Worm (Caenorhabditis elegans) whole organism, late embryonic: Measurements from ENCODE around the gene srx-105.

Experiments used
- C08G9.2 ChIP-seq: sonication (generic microtip); optimal IDR thresholded peaks from 2 replicates; lab custom pipeline; 2016; ENCODE audit warnings: mild to moderate bottlenecking, missing genetic modification characterization, moderate library complexity, missing compliant biosample characterization
- C38D4.7 ChIP-seq: fragments of 200-800 bp; sonication (Bioruptor generic); optimal IDR thresholded peaks from 2 replicates; lab custom pipeline; 2018; ENCODE audit warnings: mild to moderate bottlenecking, missing genetic modification characterization, moderate library complexity, missing compliant biosample characterization
- K02D7.2 ChIP-seq: sonication (generic microtip); optimal IDR thresholded peaks from 2 replicates; lab custom pipeline; 2017; ENCODE audit warnings: mild to moderate bottlenecking, missing genetic modification characterization, missing compliant biosample characterization
- K09A11.1 ChIP-seq: sonication (generic microtip); optimal IDR thresholded peaks from 2 replicates; lab custom pipeline; 2017; ENCODE audit warnings: antibody characterized with exemption, mild to moderate bottlenecking, missing genetic modification characterization, missing compliant biosample characterization; ENCODE audit not compliant: insufficient read depth
- Y22D7AL.16 ChIP-seq: sonication (generic microtip); optimal IDR thresholded peaks from 2 replicates; lab custom pipeline; 2016; ENCODE audit warnings: missing genetic modification characterization, missing compliant biosample characterization
- ceh-14 ChIP-seq: sonication (generic microtip); optimal IDR thresholded peaks from 2 replicates; lab custom pipeline; 2016; ENCODE audit warnings: missing genotype, missing genetic modification characterization, missing compliant biosample characterization
- ceh-18 ChIP-seq: sonication (generic microtip); optimal IDR thresholded peaks from 2 replicates; lab custom pipeline; 2016; ENCODE audit warnings: missing genetic modification characterization, missing compliant biosample characterization
- ceh-19 ChIP-seq: fragments of 200-800 bp; sonication (Bioruptor generic); optimal IDR thresholded peaks from 2 replicates; lab custom pipeline; 2018; ENCODE audit warnings: mild to moderate bottlenecking, missing genetic modification characterization, missing compliant biosample characterization
- ceh-2 ChIP-seq: sonication (generic microtip); optimal IDR thresholded peaks from 2 replicates; lab custom pipeline; 2016; ENCODE audit warnings: missing genotype, missing genetic modification characterization, missing compliant biosample characterization
- ceh-24 ChIP-seq: sonication (generic microtip); optimal IDR thresholded peaks from 2 replicates; lab custom pipeline; 2016; ENCODE audit warnings: mild to moderate bottlenecking, missing genetic modification characterization, missing compliant biosample characterization
- ceh-30 ChIP-seq: fragments of 150-350 bp; optimal IDR thresholded peaks from 2 replicates; lab custom pipeline; 2014; ENCODE audit warnings: missing biosample characterization, missing genetic modification characterization
- ceh-31 ChIP-seq: sonication (generic microtip); optimal IDR thresholded peaks from 2 replicates; lab custom pipeline; 2016; ENCODE audit warnings: missing genetic modification characterization, missing compliant biosample characterization
- ceh-34 ChIP-seq: sonication (generic microtip); optimal IDR thresholded peaks from 2 replicates; lab custom pipeline; 2016; ENCODE audit warnings: mild to moderate bottlenecking, missing genetic modification characterization, missing compliant biosample characterization
- ceh-6 ChIP-seq: fragments of 200-800 bp; sonication (Bioruptor generic); optimal IDR thresholded peaks from 2 replicates; lab custom pipeline; 2018; ENCODE audit warnings: mild to moderate bottlenecking, missing genetic modification characterization, missing compliant biosample characterization
- ceh-9 ChIP-seq: sonication (generic microtip); optimal IDR thresholded peaks from 2 replicates; lab custom pipeline; 2016; ENCODE audit warnings: mild to moderate bottlenecking, missing genetic modification characterization, inconsistent platforms, missing compliant biosample characterization
- che-1 ChIP-seq: sonication (generic microtip); optimal IDR thresholded peaks from 2 replicates; lab custom pipeline; 2016; ENCODE audit warnings: mild to moderate bottlenecking, missing genetic modification characterization, missing compliant biosample characterization
- dmd-4 ChIP-seq: sonication (generic microtip); optimal IDR thresholded peaks from 2 replicates; lab custom pipeline; 2016; ENCODE audit warnings: borderline replicate concordance, missing genetic modification characterization, missing compliant biosample characterization
- dve-1 ChIP-seq: sonication (generic microtip); optimal IDR thresholded peaks from 2 replicates; lab custom pipeline; 2017; ENCODE audit warnings: antibody characterized with exemption, mild to moderate bottlenecking, missing genetic modification characterization, missing compliant biosample characterization
- ets-4 ChIP-seq: sonication (generic microtip); optimal IDR thresholded peaks from 2 replicates; lab custom pipeline; 2016; ENCODE audit warnings: missing genetic modification characterization, missing compliant biosample characterization
- gmeb-2 ChIP-seq: sonication (generic microtip); optimal IDR thresholded peaks from 2 replicates; lab custom pipeline; 2016; ENCODE audit warnings: missing genetic modification characterization, inconsistent platforms, missing compliant biosample characterization
- hlh-13 ChIP-seq: fragments of 200-800 bp; sonication (Bioruptor generic); optimal IDR thresholded peaks from 2 replicates; lab custom pipeline; 2018; ENCODE audit warnings: mild to moderate bottlenecking, missing genetic modification characterization, missing compliant biosample characterization
- hlh-15 ChIP-seq: sonication (generic microtip); optimal IDR thresholded peaks from 2 replicates; lab custom pipeline; 2016; ENCODE audit warnings: missing genetic modification characterization, missing compliant biosample characterization
- hlh-6 ChIP-seq: sonication (generic microtip); optimal IDR thresholded peaks from 2 replicates; lab custom pipeline; 2016; ENCODE audit warnings: missing genotype, missing genetic modification characterization, missing compliant biosample characterization
- hlh-8 ChIP-seq: sonication (generic microtip); optimal IDR thresholded peaks from 2 replicates; lab custom pipeline; 2016; ENCODE audit warnings: missing genotype, missing genetic modification characterization, missing compliant biosample characterization
- lin-11 ChIP-seq: fragments of 200-800 bp; sonication (Bioruptor generic); optimal IDR thresholded peaks from 2 replicates; lab custom pipeline; 2018; ENCODE audit warnings: mild to moderate bottlenecking, missing genetic modification characterization, missing compliant biosample characterization
- mec-3 ChIP-seq: sonication (generic microtip); optimal IDR thresholded peaks from 2 replicates; lab custom pipeline; 2016; ENCODE audit warnings: borderline replicate concordance, missing genetic modification characterization, missing compliant biosample characterization
- nhr-232 ChIP-seq: sonication (generic microtip); optimal IDR thresholded peaks from 2 replicates; lab custom pipeline; 2016; ENCODE audit warnings: missing genetic modification characterization, missing compliant biosample characterization
- odd-2 ChIP-seq: sonication (generic microtip); optimal IDR thresholded peaks from 2 replicates; lab custom pipeline; 2017; ENCODE audit warnings: antibody characterized with exemption, mild to moderate bottlenecking, missing genetic modification characterization, missing compliant biosample characterization
- pag-3 ChIP-seq: sonication (generic microtip); optimal IDR thresholded peaks from 2 replicates; lab custom pipeline; 2016; ENCODE audit warnings: missing compliant biosample characterization, missing genetic modification characterization, borderline replicate concordance
- pat-9 ChIP-seq: fragments of 200-800 bp; sonication (Bioruptor generic); optimal IDR thresholded peaks from 2 replicates; lab custom pipeline; 2018; ENCODE audit warnings: mild to moderate bottlenecking, missing genetic modification characterization, moderate library complexity, missing compliant biosample characterization
- pax-1 ChIP-seq: fragments of 150-350 bp; optimal IDR thresholded peaks from 2 replicates; lab custom pipeline; 2014; ENCODE audit warnings: missing biosample characterization, missing genetic modification characterization
- pha-2 ChIP-seq: sonication (generic microtip); optimal IDR thresholded peaks from 2 replicates; lab custom pipeline; 2017; ENCODE audit warnings: mild to moderate bottlenecking, missing genetic modification characterization, missing compliant biosample characterization
- pros-1 ChIP-seq: fragments of 150-350 bp; optimal IDR thresholded peaks from 2 replicates; lab custom pipeline; 2014; ENCODE audit warnings: missing biosample characterization, missing genetic modification reagents, missing genetic modification characterization
- sox-2 ChIP-seq: fragments of 200-800 bp; sonication (Bioruptor generic); IDR thresholded peaks from 2 replicates; pipeline ENCODE4 v1.3.6; 2022; ENCODE audit warnings: missing genetic modification reagents, missing genetic modification characterization, missing compliant biosample characterization
- sox-4 ChIP-seq: sonication (generic microtip); optimal IDR thresholded peaks from 2 replicates; lab custom pipeline; 2017; ENCODE audit warnings: mild to moderate bottlenecking, missing genetic modification characterization, inconsistent platforms, missing compliant biosample characterization
- syd-9 ChIP-seq: sonication (generic microtip); optimal IDR thresholded peaks from 2 replicates; lab custom pipeline; 2016; ENCODE audit warnings: mild to moderate bottlenecking, missing genetic modification characterization, moderate library complexity, missing compliant biosample characterization
- tbx-2 ChIP-seq: sonication (generic microtip); optimal IDR thresholded peaks from 2 replicates; lab custom pipeline; 2016; ENCODE audit warnings: missing genetic modification characterization, missing compliant biosample characterization
- unc-3 ChIP-seq, 2 experiments: fragments of 200-800 bp in 1 of 2; sonication (Bioruptor generic) in 1 of 2; sonication (generic microtip) in 1 of 2; conservative IDR thresholded peaks in 1 of 2; optimal IDR thresholded peaks in 1 of 2; 2 replicates each; pipeline versions ENCODE4 v1.3.6 to Lab custom; 2016 to 2022; ENCODE audit warnings: missing compliant biosample characterization in 2 of 2, missing genetic modification characterization in 2 of 2, missing genetic modification reagents in 1 of 2
- unc-42 ChIP-seq: sonication (generic microtip); optimal IDR thresholded peaks from 2 replicates; lab custom pipeline; 2016; ENCODE audit warnings: missing genotype, missing genetic modification characterization, missing compliant biosample characterization
- unc-86 ChIP-seq: sonication (generic microtip); optimal IDR thresholded peaks from 2 replicates; lab custom pipeline; 2016; ENCODE audit warnings: missing genetic modification characterization, missing compliant biosample characterization
- zip-5 ChIP-seq: sonication (generic microtip); optimal IDR thresholded peaks from 2 replicates; lab custom pipeline; 2016; ENCODE audit warnings: missing genetic modification characterization, missing compliant biosample characterization

Gene srx-105

ce11 chrII:3741584-3741983 lies 40.4 kb upstream of the srx-105 start, which contains the start of gene F12E12.1:
Gene F12E12.1, plus strand, starts transcription at chrII:3741884.
- no peak for TF ChIP-seq ceh-18 (tag; lab: Kevin White, UChicago)
- no peak for TF ChIP-seq Y22D7AL.16 (tag; lab: Kevin White, UChicago)
- TF ChIP-seq pag-3 (tag; lab: Kevin White, UChicago): no peak
- no peak for TF ChIP-seq sox-4 (tag; lab: Kevin White, UChicago)
- TF ChIP-seq C38D4.7 (GFP tag; lab: Kevin White, UChicago): no peak
- TF ChIP-seq hlh-8 (tag; lab: Kevin White, UChicago): no peak
- no peak for TF ChIP-seq tbx-2 (tag; lab: Kevin White, UChicago)
- TF ChIP-seq ceh-6 (GFP tag; lab: Kevin White, UChicago): no peak
- TF ChIP-seq hlh-15 (tag; lab: Kevin White, UChicago): no peak
- TF ChIP-seq K09A11.1 (tag; lab: Kevin White, UChicago): no peak
- no peak for TF ChIP-seq pros-1
- TF ChIP-seq hlh-13 (GFP tag; lab: Kevin White, UChicago): no peak
- no peak for TF ChIP-seq unc-86 (tag; lab: Kevin White, UChicago)

ce11 chrII:3739647-3740046 lies 38.4 kb upstream of the srx-105 start, which contains the start of gene F12E12.2:
Gene F12E12.2, plus strand, starts transcription at chrII:3739947.
- TF ChIP-seq mec-3 (tag; lab: Kevin White, UChicago): no peak
- no peak for TF ChIP-seq ceh-9 (tag; lab: Kevin White, UChicago)
- no peak for TF ChIP-seq C08G9.2 (tag; lab: Kevin White, UChicago)
- TF ChIP-seq ceh-31 (tag; lab: Kevin White, UChicago): no peak
- TF ChIP-seq nhr-232: no peak
- TF ChIP-seq dve-1: no peak
- TF ChIP-seq ceh-30: no peak
- no peak for TF ChIP-seq pros-1
- TF ChIP-seq unc-3 (GFP tag; conservative IDR thresholded peaks at IDR 0.05; lab: Robert Waterston, UW): no peak
- TF ChIP-seq unc-3 (tag; optimal IDR thresholded peaks at IDR 0.05; lab: Kevin White, UChicago): no peak

- TF ChIP-seq pros-1: no peak
- no peak for TF ChIP-seq zip-5 (tag; lab: Kevin White, UChicago)
- no peak for TF ChIP-seq tbx-2 (tag; lab: Kevin White, UChicago)
- no peak for TF ChIP-seq ceh-34
- TF ChIP-seq dmd-4: no peak
- TF ChIP-seq unc-86 (tag; lab: Kevin White, UChicago): no peak
- no peak for TF ChIP-seq syd-9
- TF ChIP-seq hlh-6 (tag; lab: Kevin White, UChicago): no peak
- TF ChIP-seq mec-3 (tag; lab: Kevin White, UChicago): no peak
- no peak for TF ChIP-seq Y22D7AL.16 (tag; lab: Kevin White, UChicago)
- TF ChIP-seq hlh-13 (GFP tag; lab: Kevin White, UChicago): no peak
- no peak for TF ChIP-seq odd-2 (tag; lab: Kevin White, UChicago)
- TF ChIP-seq pha-2 (tag; lab: Kevin White, UChicago): no peak
- no peak for TF ChIP-seq ceh-2 (tag; lab: Kevin White, UChicago)
- TF ChIP-seq pat-9 (tag; lab: Kevin White, UChicago): no peak
- no peak for TF ChIP-seq ceh-24 (tag; lab: Kevin White, UChicago)
- TF ChIP-seq ceh-30: no peak
- no peak for TF ChIP-seq ets-4 (tag; lab: Kevin White, UChicago)
- TF ChIP-seq, all 69 proteins: peak for 0
Measured at ce11 chrII:3736893-3737375, 35.7 kb upstream of the srx-105 start, which contains the start of gene F12E12.6. Gene F12E12.6, minus strand, starts transcription at chrII:3736943.

ce11 chrII:3731723-3732122 lies 30.5 kb upstream of the srx-105 start, which contains the start of the genes sdz-12 and bath-31:
Gene sdz-12, minus strand, starts transcription at chrII:3731823.
Gene bath-31, plus strand, starts transcription at chrII:3731973.
- TF ChIP-seq K02D7.2 (tag; lab: Kevin White, UChicago) (no peak), che-1 (tag; lab: Kevin White, UChicago) (no peak), odd-2 (tag; lab: Kevin White, UChicago) (no peak), lin-11 (tag; lab: Kevin White, UChicago) (no peak), sox-2 (GFP tag; lab: Robert Waterston, UW) (no peak), pax-1 (tag; lab: Kevin White, UChicago) (no peak), ceh-14 (tag; lab: Kevin White, UChicago) (no peak), hlh-6 (tag; lab: Kevin White, UChicago) (no peak), Y22D7AL.16 (tag; lab: Kevin White, UChicago) (no peak), mec-3 (tag; lab: Kevin White, UChicago) (no peak), ceh-34 (no peak), ceh-19 (no peak), gmeb-2 (tag; lab: Kevin White, UChicago) (no peak), unc-42 (tag; lab: Kevin White, UChicago) (no peak), dve-1 (no peak), ceh-6 (GFP tag; lab: Kevin White, UChicago) (no peak), unc-86 (tag; lab: Kevin White, UChicago) (no peak)
